Fruit fly (Drosophila melanogaster) whole organism, embryonic: ENCODE measurements around the gene Jhbp7.

ENCODE experiments used
- Atf6 ChIP-seq: fragments of 200-800 bp; sonication (Bioruptor generic); IDR thresholded peaks from 2 replicates; pipeline ENCODE4 v1.3.6; 2022; ENCODE audit warnings: missing biosample characterization, missing genetic modification characterization
- B-H1 ChIP-seq: fragments of 200-800 bp; sonication (Bioruptor generic); IDR thresholded peaks from 3 replicates; pipeline ENCODE4 v1.3.6; 2022; ENCODE audit warnings: missing biosample characterization, missing genetic modification characterization
- BEAF-32 ChIP-seq: fragments of 200-800 bp; sonication (Bioruptor generic); optimal IDR thresholded peaks from 3 replicates; lab custom pipeline; 2017; ENCODE audit warnings: missing biosample characterization, missing genetic modification characterization, mild to moderate bottlenecking, moderate library complexity, missing genetic modification reagents
- CG10462 ChIP-seq: fragments of 200-800 bp; sonication (Bioruptor generic); optimal IDR thresholded peaks from 2 replicates; lab custom pipeline; 2016; ENCODE audit warnings: missing biosample characterization, missing genetic modification characterization
- CG11560 ChIP-seq: fragments of 200-800 bp; sonication (Bioruptor generic); IDR thresholded peaks from 3 replicates; pipeline ENCODE4 v1.3.6; 2022; ENCODE audit warnings: missing biosample characterization, missing genetic modification characterization
- CG12071 ChIP-seq: fragments of 200-800 bp; sonication (Bioruptor generic); optimal IDR thresholded peaks from 3 replicates; lab custom pipeline; 2018; ENCODE audit warnings: missing biosample characterization, mild to moderate bottlenecking, missing genetic modification characterization
- CG12744 ChIP-seq: fragments of 200-800 bp; sonication (Bioruptor generic); optimal IDR thresholded peaks from 2 replicates; lab custom pipeline; 2016; ENCODE audit warnings: missing biosample characterization, missing genetic modification characterization
- CG15073 ChIP-seq: fragments of 200-800 bp; sonication (Bioruptor generic); optimal IDR thresholded peaks from 2 replicates; lab custom pipeline; 2016; ENCODE audit warnings: missing biosample characterization, missing genetic modification characterization
- CG17385 ChIP-seq: fragments of 200-800 bp; sonication (Bioruptor generic); optimal IDR thresholded peaks from 3 replicates; lab custom pipeline; 2018; ENCODE audit warnings: missing biosample characterization, mild to moderate bottlenecking, missing genetic modification characterization
- CG31224 ChIP-seq: fragments of 200-800 bp; sonication (Bioruptor generic); IDR thresholded peaks from 2 replicates; pipeline ENCODE4 v1.3.6; 2022; ENCODE audit warnings: missing biosample characterization, missing genetic modification characterization
- CG34376 ChIP-seq: fragments of 200-800 bp; sonication (Bioruptor generic); optimal IDR thresholded peaks from 2 replicates; lab custom pipeline; 2018; ENCODE audit warnings: missing biosample characterization, mild to moderate bottlenecking, missing genetic modification characterization
- CG3847 ChIP-seq: fragments of 200-800 bp; sonication (Bioruptor generic); IDR thresholded peaks from 2 replicates; pipeline ENCODE4 v1.3.6; 2022; ENCODE audit warnings: missing biosample characterization, missing genetic modification characterization
- CG4730 ChIP-seq: fragments of 200-800 bp; sonication (Bioruptor generic); IDR thresholded peaks from 2 replicates; pipeline ENCODE4 v1.3.6; 2022; ENCODE audit warnings: missing biosample characterization, missing genetic modification characterization
- CG6854 ChIP-seq: fragments of 200-800 bp; sonication (Bioruptor generic); optimal IDR thresholded peaks from 3 replicates; lab custom pipeline; 2017; ENCODE audit warnings: missing biosample characterization, mild to moderate bottlenecking, missing genetic modification characterization
- CG8924 ChIP-seq: fragments of 200-800 bp; optimal IDR thresholded peaks from 3 replicates; lab custom pipeline; 2019; ENCODE audit warnings: missing biosample characterization, mild to moderate bottlenecking, missing genetic modification characterization, moderate library complexity
- CG9215 ChIP-seq: fragments of 200-800 bp; sonication (Bioruptor generic); IDR thresholded peaks from 2 replicates; pipeline ENCODE4 v1.3.6; 2022; ENCODE audit warnings: missing biosample characterization, missing genetic modification characterization
- Dll ChIP-seq: fragments of 200-800 bp; sonication (Bioruptor generic); IDR thresholded peaks from 4 replicates; pipeline ENCODE4 v1.3.6; 2022; ENCODE audit warnings: missing biosample characterization, missing genetic modification characterization; ENCODE audit not compliant: partially characterized antibody
- Eip74EF ChIP-seq, 2 experiments: fragments of 200-800 bp in 1 of 2; fragments of >200 bp in 1 of 2; sonication (Bioruptor generic) in 1 of 2; optimal IDR thresholded peaks; 2 replicates each; lab custom pipeline; 2017 to 2019; ENCODE audit warnings: missing biosample characterization in 2 of 2, missing genetic modification characterization in 2 of 2, mild to moderate bottlenecking in 1 of 2, moderate library complexity in 1 of 2
- HLH3B ChIP-seq: fragments of 200-800 bp; sonication (Bioruptor generic); IDR thresholded peaks from 2 replicates; pipeline ENCODE4 v1.3.6; 2022; ENCODE audit warnings: missing biosample characterization, missing genetic modification characterization
- HLHmδ ChIP-seq: fragments of 200-800 bp; sonication (Bioruptor generic); optimal IDR thresholded peaks from 2 replicates; lab custom pipeline; 2018; ENCODE audit warnings: missing biosample characterization, mild to moderate bottlenecking, missing genetic modification characterization, moderate library complexity
- Hr39 ChIP-seq: fragments of >200 bp; optimal IDR thresholded peaks from 2 replicates; lab custom pipeline; 2017
- MESR4 ChIP-seq: fragments of 200-800 bp; sonication (Bioruptor generic); optimal IDR thresholded peaks from 2 replicates; lab custom pipeline; 2018; ENCODE audit warnings: missing biosample characterization, mild to moderate bottlenecking, missing genetic modification characterization, moderate library complexity
- Rfx ChIP-seq: fragments of 200-800 bp; sonication (Bioruptor generic); IDR thresholded peaks from 2 replicates; pipeline ENCODE4 v1.3.6; 2022; ENCODE audit warnings: missing biosample characterization, missing genetic modification characterization
- Taf1 ChIP-seq: fragments of 200-800 bp; sonication (Bioruptor generic); IDR thresholded peaks from 2 replicates; pipeline ENCODE4 v1.3.6; 2022; ENCODE audit warnings: missing biosample characterization, missing genetic modification characterization
- ac ChIP-seq: fragments of 200-800 bp; sonication (Bioruptor generic); optimal IDR thresholded peaks from 3 replicates; lab custom pipeline; 2017; ENCODE audit warnings: missing biosample characterization, mild to moderate bottlenecking, missing genetic modification characterization
- ato ChIP-seq: fragments of 200-800 bp; sonication (Bioruptor generic); IDR thresholded peaks from 2 replicates; pipeline ENCODE4 v1.3.6; 2022; ENCODE audit warnings: missing biosample characterization, missing genetic modification characterization; ENCODE audit not compliant: partially characterized antibody
- bsh ChIP-seq, 2 experiments: fragments of 200-800 bp; sonication (Bioruptor generic); optimal IDR thresholded peaks; 2 replicates each; lab custom pipeline; 2017 to 2018; ENCODE audit warnings: mild to moderate bottlenecking in 2 of 2, missing biosample characterization in 2 of 2, missing genetic modification characterization in 2 of 2, moderate library complexity in 1 of 2
- cwo ChIP-seq: fragments of 200-800 bp; sonication (Bioruptor generic); optimal IDR thresholded peaks from 3 replicates; lab custom pipeline; 2017; ENCODE audit warnings: missing biosample characterization, missing genetic modification characterization, mild to moderate bottlenecking, moderate library complexity, missing genetic modification reagents
- danr ChIP-seq: fragments of 200-800 bp; sonication (Bioruptor generic); IDR thresholded peaks from 2 replicates; pipeline ENCODE4 v1.3.6; 2022; ENCODE audit warnings: missing biosample characterization, missing genetic modification characterization
- dmrt99B ChIP-seq: fragments of 200-800 bp; sonication (Bioruptor generic); optimal IDR thresholded peaks from 2 replicates; lab custom pipeline; 2018; ENCODE audit warnings: missing biosample characterization, mild to moderate bottlenecking, missing genetic modification characterization, moderate library complexity
- dysf ChIP-seq: fragments of 200-800 bp; sonication (Bioruptor generic); IDR thresholded peaks from 3 replicates; pipeline ENCODE4 v1.3.6; 2022; ENCODE audit warnings: missing biosample characterization, missing genetic modification characterization
- esg ChIP-seq: fragments of 200-800 bp; sonication (Bioruptor generic); conservative IDR thresholded peaks from 2 replicates; pipeline ENCODE4 v1.3.6; 2022; ENCODE audit warnings: missing biosample characterization, missing genetic modification characterization
- ewg ChIP-seq: fragments of 200-800 bp; sonication (Bioruptor generic); optimal IDR thresholded peaks from 3 replicates; lab custom pipeline; 2017; ENCODE audit warnings: mild to moderate bottlenecking, missing biosample characterization, missing genetic modification reagents, missing genetic modification characterization
- gcm ChIP-seq: fragments of 200-800 bp; sonication (Bioruptor generic); optimal IDR thresholded peaks from 2 replicates; lab custom pipeline; 2019; ENCODE audit warnings: missing biosample characterization, mild to moderate bottlenecking, missing genetic modification characterization, moderate library complexity
- gem ChIP-seq: fragments of 200-800 bp; sonication (Bioruptor generic); optimal IDR thresholded peaks from 2 replicates; lab custom pipeline; 2019; ENCODE audit warnings: missing biosample characterization, mild to moderate bottlenecking, missing genetic modification characterization, moderate library complexity
- grn ChIP-seq: fragments of 200-800 bp; sonication (Bioruptor generic); optimal IDR thresholded peaks from 3 replicates; lab custom pipeline; 2017; ENCODE audit warnings: missing biosample characterization, missing genetic modification characterization
- gsb ChIP-seq: fragments of 200-800 bp; sonication (Bioruptor generic); IDR thresholded peaks from 2 replicates; pipeline ENCODE4 v1.3.6; 2022; ENCODE audit warnings: missing biosample characterization, missing genetic modification characterization
- hb ChIP-seq: fragments of 200-800 bp; sonication (Bioruptor generic); IDR thresholded peaks from 3 replicates; pipeline ENCODE4 v1.3.6; 2022; ENCODE audit warnings: missing biosample characterization, missing genetic modification characterization; ENCODE audit not compliant: partially characterized antibody
- ind ChIP-seq: fragments of 200-800 bp; sonication (Bioruptor generic); optimal IDR thresholded peaks from 3 replicates; lab custom pipeline; 2016; ENCODE audit warnings: missing biosample characterization, missing genetic modification characterization
- lbe ChIP-seq: fragments of 200-800 bp; sonication (Bioruptor generic); optimal IDR thresholded peaks from 2 replicates; lab custom pipeline; 2016; ENCODE audit warnings: missing biosample characterization, mild to moderate bottlenecking, missing genetic modification characterization
- mld ChIP-seq: fragments of 200-800 bp; sonication (Bioruptor generic); IDR thresholded peaks from 3 replicates; pipeline ENCODE4 v1.3.6; 2022; ENCODE audit warnings: missing biosample characterization, missing genetic modification characterization; ENCODE audit not compliant: partially characterized antibody
- nau ChIP-seq: fragments of 200-800 bp; sonication (Bioruptor generic); optimal IDR thresholded peaks from 3 replicates; lab custom pipeline; 2017; ENCODE audit warnings: missing biosample characterization, mild to moderate bottlenecking, missing genetic modification characterization, missing genetic modification reagents
- onecut ChIP-seq: fragments of 200-800 bp; sonication (Bioruptor generic); IDR thresholded peaks from 2 replicates; pipeline ENCODE4 v1.3.6; 2022; ENCODE audit warnings: missing biosample characterization, missing genetic modification characterization
- pzg ChIP-seq: fragments of 200-800 bp; sonication (Bioruptor generic); optimal IDR thresholded peaks from 3 replicates; lab custom pipeline; 2018; ENCODE audit warnings: missing biosample characterization, mild to moderate bottlenecking, missing genetic modification characterization, moderate library complexity
- sug ChIP-seq: fragments of 200-800 bp; optimal IDR thresholded peaks from 2 replicates; lab custom pipeline; 2019; ENCODE audit warnings: missing biosample characterization, mild to moderate bottlenecking, missing genetic modification characterization, moderate library complexity
- unc-4 ChIP-seq: fragments of 200-800 bp; sonication (Bioruptor generic); IDR thresholded peaks from 2 replicates; pipeline ENCODE4 v1.3.6; 2022; ENCODE audit warnings: missing biosample characterization, missing genetic modification characterization; ENCODE audit not compliant: partially characterized antibody
- usp ChIP-seq: fragments of >200 bp; optimal IDR thresholded peaks from 2 replicates; lab custom pipeline; 2017; ENCODE audit warnings: missing biosample characterization, missing genetic modification characterization
- zen ChIP-seq: fragments of 200-800 bp; sonication (Bioruptor generic); optimal IDR thresholded peaks from 3 replicates; lab custom pipeline; 2018; ENCODE audit warnings: missing biosample characterization, mild to moderate bottlenecking, missing genetic modification characterization, moderate library complexity
- zf30C ChIP-seq: fragments of 200-800 bp; sonication (Bioruptor generic); optimal IDR thresholded peaks from 3 replicates; lab custom pipeline; 2018; ENCODE audit warnings: missing biosample characterization, mild to moderate bottlenecking, missing genetic modification characterization

The Jhbp7 gene

dm6 chr3R:25232271-25232989 is 5.0 kb upstream of the Jhbp7 start, which contains the start of gene Cad96Cb (continued):
- TF ChIP-seq Atf6 (GFP tag; lab: Robert Waterston, UW) (peak; percentile 36; the same call in 1 of the 2 replicates), grn (peak; percentile 0), esg (GFP tag; lab: Robert Waterston, UW) (0 out of 2 replicates have a peak, but pooled peaks have one; percentile 46), gem (tag; lab: Kevin White, UChicago) (peak; percentile 90), CG8924 (peak; percentile 86), CG3847 (GFP tag; lab: Robert Waterston, UW) (peak; percentile 41; the same call in 1 of the 2 replicates), Taf1 (GFP tag; lab: Robert Waterston, UW) (no peak), dysf (GFP tag; lab: Robert Waterston, UW) (peak; percentile 73), BEAF-32 (no peak), CG11560 (tag; lab: Robert Waterston, UW) (no peak), CG12071 (GFP tag; lab: Kevin White, UChicago) (peak; percentile 43), nau (GFP tag; lab: Kevin White, UChicago) (no peak), gcm (GFP tag; lab: Kevin White, UChicago) (peak; percentile 86), CG6854 (GFP tag; lab: Kevin White, UChicago) (peak; percentile 72), sug (tag; lab: Kevin White, UChicago) (no peak), CG4730 (GFP tag; lab: Robert Waterston, UW) (no peak), danr (GFP tag; lab: Robert Waterston, UW) (peak; percentile 44; the same call in 1 of the 2 replicates), Eip74EF (GFP tag; optimal IDR thresholded peaks at IDR 0.05; lab: Kevin White, UChicago) (peak in 1 of 2 experiments; percentile 92), zf30C (GFP tag; lab: Kevin White, UChicago) (no peak), ewg (GFP tag; lab: Kevin White, UChicago) (peak; percentile 75), ac (peak; percentile 43), ind (GFP tag; lab: Kevin White, UChicago) (peak; percentile 79), CG31224 (GFP tag; lab: Robert Waterston, UW) (no peak), pzg (GFP tag; lab: Kevin White, UChicago) (no peak), zen (tag; lab: Kevin White, UChicago) (peak; percentile 57), onecut (GFP tag; lab: Robert Waterston, UW) (peak; percentile 75), B-H1 (no peak; the same call in 2 of the 3 replicates), Dll (GFP tag; lab: Robert Waterston, UW) (0 out of 4 replicates have a peak, but pooled peaks have one; percentile 21), cwo (GFP tag; lab: Kevin White, UChicago) (peak; percentile 67), CG9215 (GFP tag; lab: Robert Waterston, UW) (peak; percentile 40; the same call in 1 of the 2 replicates), CG12744 (GFP tag; lab: Kevin White, UChicago) (peak; percentile 69), MESR4 (no peak), ato (GFP tag; lab: Robert Waterston, UW) (no peak), CG17385 (GFP tag; lab: Kevin White, UChicago) (peak; percentile 82), gsb (no peak), usp (no peak), hb (GFP tag; lab: Robert Waterston, UW) (no peak), unc-4 (no peak), Hr39 (lab: Kevin White, UChicago) (no peak), lbe (no peak), CG10462 (GFP tag; lab: Kevin White, UChicago) (peak; percentile 72), HLHmδ (GFP tag; lab: Kevin White, UChicago) (no peak), mld (GFP tag; lab: Robert Waterston, UW) (no peak), bsh (GFP tag; optimal IDR thresholded peaks at IDR 0.05; lab: Kevin White, UChicago) (peak; percentile 84 to 91), dmrt99B (tag; lab: Kevin White, UChicago) (peak; percentile 93), Rfx (GFP tag; lab: Robert Waterston, UW) (peak; percentile 12), HLH3B (peak; percentile 59), CG34376 (GFP tag; lab: Kevin White, UChicago) (peak; percentile 1), CG15073 (peak; percentile 20)
